Worm (Caenorhabditis elegans) whole organism, L4/young adult: ENCODE data around the gene K02E7.1.

Experiments used
- W03F9.2 ChIP-seq: fragments of 150-350 bp; optimal IDR thresholded peaks from 2 replicates; lab custom pipeline; 2014; ENCODE audit warnings: missing biosample characterization, missing genetic modification characterization
- him-1 ChIP-seq: sonication (generic microtip); optimal IDR thresholded peaks from 2 replicates; lab custom pipeline; 2016; ENCODE audit warnings: missing genotype, missing genetic modification reagents, missing genetic modification characterization, missing compliant biosample characterization

ce11 chrII:1090743-1091142, 7.8 kb downstream of the K02E7.1 start:
- no peak for TF ChIP-seq him-1 (tag; lab: Kevin White, UChicago)
- TF ChIP-seq W03F9.2 (tag; lab: Kevin White, UChicago) = no peak
